Fruit fly (Drosophila melanogaster) whole organism, embryonic: ENCODE data around the gene CG6470.
A peak's percentile ranks its signal among the peaks of the same experiment; 100 is the strongest.

ENCODE experiments used
- ATbp ChIP-seq: fragments of 200-800 bp; sonication (Bioruptor generic); optimal IDR thresholded peaks from 2 replicates; lab custom pipeline; 2017; ENCODE audit warnings: missing biosample characterization, mild to moderate bottlenecking, missing genetic modification characterization, missing genetic modification reagents
- BEAF-32 ChIP-seq: fragments of 200-800 bp; sonication (Bioruptor generic); optimal IDR thresholded peaks from 3 replicates; lab custom pipeline; 2017; ENCODE audit warnings: missing biosample characterization, missing genetic modification characterization, mild to moderate bottlenecking, moderate library complexity, missing genetic modification reagents
- Bdp1 ChIP-seq: fragments of 200-800 bp; sonication (Bioruptor generic); optimal IDR thresholded peaks from 3 replicates; lab custom pipeline; 2016; ENCODE audit warnings: missing biosample characterization, missing genetic modification characterization
- Bgb ChIP-seq: fragments of 200-800 bp; sonication (Bioruptor generic); IDR thresholded peaks from 2 replicates; pipeline ENCODE4 v1.3.6; 2022; ENCODE audit warnings: missing biosample characterization, missing genetic modification characterization; ENCODE audit not compliant: partially characterized antibody
- BtbVII ChIP-seq: fragments of 200-800 bp; sonication (Bioruptor generic); optimal IDR thresholded peaks from 3 replicates; lab custom pipeline; 2017; ENCODE audit warnings: missing biosample characterization, mild to moderate bottlenecking, missing genetic modification characterization
- CG10321 ChIP-seq: fragments of 200-800 bp; sonication (Bioruptor generic); IDR thresholded peaks from 2 replicates; pipeline ENCODE4 v1.3.6; 2022; ENCODE audit warnings: missing biosample characterization, missing genetic modification characterization
- CG1233 ChIP-seq: fragments of 200-800 bp; sonication (Bioruptor generic); optimal IDR thresholded peaks from 4 replicates; lab custom pipeline; 2018; ENCODE audit warnings: missing biosample characterization, mild to moderate bottlenecking, missing genetic modification characterization
- CG13123 ChIP-seq: fragments of 200-800 bp; sonication (Bioruptor generic); optimal IDR thresholded peaks from 2 replicates; lab custom pipeline; 2016; ENCODE audit warnings: missing biosample characterization, missing genetic modification characterization
- CG13287 ChIP-seq: fragments of 200-800 bp; sonication (Bioruptor generic); IDR thresholded peaks from 2 replicates; pipeline ENCODE4 v1.3.6; 2022; ENCODE audit warnings: missing biosample characterization, missing genetic modification characterization; ENCODE audit not compliant: partially characterized antibody
- CG13296 ChIP-seq: fragments of 200-800 bp; sonication (Bioruptor generic); optimal IDR thresholded peaks from 3 replicates; lab custom pipeline; 2018; ENCODE audit warnings: missing biosample characterization, mild to moderate bottlenecking, missing genetic modification characterization
- CG17802 ChIP-seq: fragments of 200-800 bp; sonication (Bioruptor generic); optimal IDR thresholded peaks from 2 replicates; lab custom pipeline; 2018; ENCODE audit warnings: missing biosample characterization, mild to moderate bottlenecking, missing genetic modification characterization, moderate library complexity
- CG2202 ChIP-seq: fragments of 200-800 bp; sonication (Bioruptor generic); optimal IDR thresholded peaks from 2 replicates; lab custom pipeline; 2018; ENCODE audit warnings: missing biosample characterization, mild to moderate bottlenecking, missing genetic modification characterization
- CG33557 ChIP-seq: fragments of 200-800 bp; sonication (Bioruptor generic); optimal IDR thresholded peaks from 2 replicates; lab custom pipeline; 2019; ENCODE audit warnings: missing biosample characterization, mild to moderate bottlenecking, missing genetic modification characterization, moderate library complexity
- CG42726 ChIP-seq: fragments of 200-800 bp; sonication (Bioruptor generic); IDR thresholded peaks from 2 replicates; pipeline ENCODE4 v1.3.6; 2022; ENCODE audit warnings: missing biosample characterization, missing genetic modification characterization; ENCODE audit not compliant: partially characterized antibody
- CG5953 ChIP-seq: fragments of 200-800 bp; sonication (Bioruptor generic); IDR thresholded peaks from 2 replicates; pipeline ENCODE4 v1.3.6; 2022; ENCODE audit warnings: missing biosample characterization, missing genetic modification characterization
- CG6272 ChIP-seq: fragments of 200-800 bp; sonication (Bioruptor generic); IDR thresholded peaks from 2 replicates; pipeline ENCODE4 v1.3.6; 2022; ENCODE audit warnings: missing biosample characterization, missing genetic modification characterization
- CG7372 ChIP-seq: fragments of 200-800 bp; sonication (Bioruptor generic); IDR thresholded peaks from 2 replicates; pipeline ENCODE4 v1.3.6; 2022; ENCODE audit warnings: missing biosample characterization, missing genetic modification characterization
- CG8359 ChIP-seq: fragments of 200-800 bp; sonication (Bioruptor generic); optimal IDR thresholded peaks from 2 replicates; lab custom pipeline; 2017; ENCODE audit warnings: missing biosample characterization, mild to moderate bottlenecking, missing genetic modification characterization, borderline replicate concordance
- CG8388 ChIP-seq: fragments of 200-800 bp; sonication (Bioruptor generic); optimal IDR thresholded peaks from 2 replicates; lab custom pipeline; 2019; ENCODE audit warnings: missing biosample characterization, mild to moderate bottlenecking, missing genetic modification characterization, moderate library complexity
- CG9817 ChIP-seq: fragments of 200-800 bp; sonication (Bioruptor generic); optimal IDR thresholded peaks from 2 replicates; lab custom pipeline; 2018; ENCODE audit warnings: missing biosample characterization, mild to moderate bottlenecking, missing genetic modification characterization, moderate library complexity
- CG9932 ChIP-seq: fragments of 200-800 bp; sonication (Bioruptor generic); IDR thresholded peaks from 2 replicates; pipeline ENCODE4 v1.3.6; 2022; ENCODE audit warnings: missing biosample characterization, missing genetic modification characterization
- Dad ChIP-seq: fragments of 200-800 bp; sonication (Bioruptor generic); optimal IDR thresholded peaks from 3 replicates; lab custom pipeline; 2016; ENCODE audit warnings: missing biosample characterization, missing genetic modification characterization
- Dfd ChIP-seq, 2 experiments: fragments of >200 bp; optimal IDR thresholded peaks; 2 replicates each; lab custom pipeline; 2017; ENCODE audit warnings: missing biosample characterization in 2 of 2, missing genetic modification characterization in 2 of 2
- Doc3 ChIP-seq: fragments of 200-800 bp; sonication (Bioruptor generic); IDR thresholded peaks from 3 replicates; pipeline ENCODE4 v1.3.6; 2022; ENCODE audit warnings: missing biosample characterization, missing genetic modification characterization; ENCODE audit not compliant: partially characterized antibody
- Drgx ChIP-seq: fragments of 200-800 bp; sonication (Bioruptor generic); IDR thresholded peaks from 2 replicates; pipeline ENCODE4 v1.3.6; 2022; ENCODE audit warnings: missing biosample characterization, missing genetic modification characterization
- E2f1 ChIP-seq: fragments of 200-800 bp; sonication (Bioruptor generic); IDR thresholded peaks from 2 replicates; pipeline ENCODE4 v1.3.6; 2022; ENCODE audit warnings: missing biosample characterization, missing genetic modification characterization
- E2f2 ChIP-seq: fragments of 200-800 bp; sonication (Bioruptor generic); IDR thresholded peaks from 2 replicates; pipeline ENCODE4 v1.3.6; 2022; ENCODE audit warnings: missing biosample characterization, missing genetic modification characterization
- Eip74EF ChIP-seq, 2 experiments: fragments of 200-800 bp in 1 of 2; fragments of >200 bp in 1 of 2; sonication (Bioruptor generic) in 1 of 2; optimal IDR thresholded peaks; 2 replicates each; lab custom pipeline; 2017 to 2019; ENCODE audit warnings: missing biosample characterization in 2 of 2, missing genetic modification characterization in 2 of 2, mild to moderate bottlenecking in 1 of 2, moderate library complexity in 1 of 2
- Hey ChIP-seq: fragments of 200-800 bp; sonication (Bioruptor generic); optimal IDR thresholded peaks from 3 replicates; lab custom pipeline; 2018; ENCODE audit warnings: missing biosample characterization, mild to moderate bottlenecking, missing genetic modification characterization
- HmgD ChIP-seq: fragments of 200-800 bp; sonication (Bioruptor generic); optimal IDR thresholded peaks from 3 replicates; lab custom pipeline; 2016; ENCODE audit warnings: missing biosample characterization, missing genetic modification characterization
- MESR4 ChIP-seq: fragments of 200-800 bp; sonication (Bioruptor generic); optimal IDR thresholded peaks from 2 replicates; lab custom pipeline; 2018; ENCODE audit warnings: missing biosample characterization, mild to moderate bottlenecking, missing genetic modification characterization, moderate library complexity
- Ravus ChIP-seq: fragments of 200-800 bp; sonication (Bioruptor generic); IDR thresholded peaks from 2 replicates; pipeline ENCODE4 v1.3.6; 2022; ENCODE audit warnings: missing biosample characterization, missing genetic modification characterization
- ab ChIP-seq: fragments of 200-800 bp; sonication (Bioruptor generic); optimal IDR thresholded peaks from 2 replicates; lab custom pipeline; 2016; ENCODE audit warnings: missing biosample characterization, missing genetic modification characterization
- ase ChIP-seq: fragments of 200-800 bp; sonication (Bioruptor generic); IDR thresholded peaks from 3 replicates; pipeline ENCODE4 v1.3.6; 2022; ENCODE audit warnings: missing biosample characterization, missing genetic modification characterization
- cad ChIP-seq: fragments of >200 bp; optimal IDR thresholded peaks from 2 replicates; lab custom pipeline; 2017; ENCODE audit warnings: missing biosample characterization, missing genetic modification characterization
- chif ChIP-seq, 2 experiments: fragments of 200-800 bp; sonication (Bioruptor generic); optimal IDR thresholded peaks; 3 replicates each; lab custom pipeline; 2016; ENCODE audit warnings: missing biosample characterization in 2 of 2, missing genetic modification characterization in 2 of 2
- gce ChIP-seq: fragments of 200-800 bp; sonication (Bioruptor generic); IDR thresholded peaks from 3 replicates; pipeline ENCODE4 v1.3.6; 2022; ENCODE audit warnings: missing biosample characterization, missing genetic modification characterization
- jing ChIP-seq: fragments of 200-800 bp; sonication (Bioruptor generic); optimal IDR thresholded peaks from 2 replicates; lab custom pipeline; 2018; ENCODE audit warnings: missing biosample characterization, mild to moderate bottlenecking, missing genetic modification characterization
- jumu ChIP-seq: fragments of 200-800 bp; sonication (Bioruptor generic); optimal IDR thresholded peaks from 3 replicates; lab custom pipeline; 2016; ENCODE audit warnings: missing biosample characterization, missing genetic modification characterization
- lmd ChIP-seq: fragments of 200-800 bp; sonication (Bioruptor generic); IDR thresholded peaks from 2 replicates; pipeline ENCODE4 v1.3.6; 2022; ENCODE audit warnings: missing biosample characterization, missing genetic modification characterization
- nerfin-1 ChIP-seq: fragments of 200-800 bp; sonication (Bioruptor generic); optimal IDR thresholded peaks from 3 replicates; lab custom pipeline; 2019; ENCODE audit warnings: missing biosample characterization, mild to moderate bottlenecking, missing genetic modification characterization, moderate library complexity
- org-1 ChIP-seq: fragments of 200-800 bp; sonication (Bioruptor generic); optimal IDR thresholded peaks from 2 replicates; lab custom pipeline; 2017; ENCODE audit warnings: missing biosample characterization, missing genetic modification characterization
- pita ChIP-seq: fragments of 200-800 bp; sonication (Bioruptor generic); optimal IDR thresholded peaks from 2 replicates; lab custom pipeline; 2017; ENCODE audit warnings: missing biosample characterization, mild to moderate bottlenecking, missing genetic modification characterization
- pum ChIP-seq: fragments of 200-800 bp; sonication (Bioruptor generic); optimal IDR thresholded peaks from 2 replicates; lab custom pipeline; 2016; ENCODE audit warnings: missing biosample characterization, missing genetic modification characterization
- so ChIP-seq: fragments of 200-800 bp; sonication (Bioruptor generic); IDR thresholded peaks from 3 replicates; pipeline ENCODE4 v1.3.6; 2022; ENCODE audit warnings: missing biosample characterization, missing genetic modification characterization
- unc-4 ChIP-seq: fragments of 200-800 bp; sonication (Bioruptor generic); IDR thresholded peaks from 2 replicates; pipeline ENCODE4 v1.3.6; 2022; ENCODE audit warnings: missing biosample characterization, missing genetic modification characterization; ENCODE audit not compliant: partially characterized antibody
- vnd ChIP-seq: fragments of 200-800 bp; sonication (Bioruptor generic); IDR thresholded peaks from 3 replicates; pipeline ENCODE4 v1.3.6; 2022; ENCODE audit warnings: missing biosample characterization, missing genetic modification characterization; ENCODE audit not compliant: partially characterized antibody
- wek ChIP-seq: fragments of 200-800 bp; sonication (Bioruptor generic); optimal IDR thresholded peaks from 3 replicates; lab custom pipeline; 2018; ENCODE audit warnings: missing biosample characterization, mild to moderate bottlenecking, missing genetic modification characterization, moderate library complexity

The CG6470 gene

DNA sequence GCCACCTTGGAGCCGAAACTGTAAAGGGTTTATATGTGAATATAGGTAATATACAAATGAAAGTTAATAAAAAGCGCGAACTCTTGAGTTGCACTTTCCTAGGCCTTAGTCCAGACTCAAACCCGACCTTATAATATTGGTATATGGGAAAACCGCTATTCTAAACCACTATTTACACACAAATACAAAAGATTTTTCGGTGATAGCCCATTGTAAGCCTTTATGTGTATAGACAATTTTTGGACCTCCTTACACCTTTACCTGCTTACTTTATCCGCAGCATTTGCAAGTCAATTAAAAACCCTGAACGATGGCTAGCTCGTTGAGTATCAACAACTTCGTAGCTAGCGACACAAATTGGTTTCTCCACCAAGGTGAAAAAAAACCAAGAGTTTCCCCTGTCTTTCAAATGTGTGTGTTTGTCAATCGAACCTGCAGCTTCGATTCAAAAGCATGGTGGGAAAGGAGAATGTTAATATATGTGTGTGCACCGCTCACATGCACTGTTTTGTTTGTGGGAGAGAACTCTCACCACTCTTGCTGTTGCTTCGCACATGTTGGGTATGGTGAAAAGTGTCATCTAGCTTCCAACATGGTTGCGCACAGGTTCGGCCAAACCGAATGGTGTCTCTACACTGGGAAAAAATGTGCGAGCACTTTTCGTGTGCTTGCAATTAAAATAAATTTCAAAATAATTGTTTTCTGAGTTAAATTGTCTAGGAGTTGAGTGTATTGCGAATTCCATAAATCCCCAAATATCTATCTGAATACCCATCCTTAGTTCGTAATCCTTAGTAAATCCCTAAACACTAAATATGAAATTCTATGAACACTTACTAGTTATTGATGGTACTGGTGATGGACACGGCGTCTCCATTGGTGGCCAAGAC is 7.8 kb downstream of the CG6470 start (continued):
- peak; percentile 25 for TF ChIP-seq pita
- TF ChIP-seq CG9817 (tag; lab: Kevin White, UChicago), result peak; percentile 15
- no peak for TF ChIP-seq vnd (GFP tag; lab: Robert Waterston, UW)
- peak; percentile 67 for TF ChIP-seq CG1233
- TF ChIP-seq CG10321 (GFP tag; lab: Robert Waterston, UW), result peak; percentile 37; the same call in 1 of the 2 replicates
- peak; percentile 68 for TF ChIP-seq CG8388 (GFP tag; lab: Kevin White, UChicago)
- TF ChIP-seq CG17802 (tag; lab: Kevin White, UChicago), result peak; percentile 43
- peak; percentile 52 for TF ChIP-seq CG2202 (tag; lab: Kevin White, UChicago)
- peak; percentile 44 for TF ChIP-seq Dad (GFP tag; lab: Kevin White, UChicago)
- no peak for TF ChIP-seq Bgb (GFP tag; lab: Robert Waterston, UW)
- peak; percentile 83 for TF ChIP-seq Drgx (GFP tag; lab: Robert Waterston, UW)
- peak; percentile 78 for TF ChIP-seq CG5953 (GFP tag; lab: Robert Waterston, UW)
- peak; percentile 43; the same call in 1 of the 2 replicates for TF ChIP-seq CG7372
- TF ChIP-seq CG33557 (GFP tag; lab: Kevin White, UChicago), result no peak
- peak; percentile 19 for TF ChIP-seq HmgD
- peak; percentile 31 for TF ChIP-seq jing
- TF ChIP-seq Bdp1 (GFP tag; lab: Kevin White, UChicago), result peak; percentile 26
- peak; percentile 78 for TF ChIP-seq BtbVII (GFP tag; lab: Kevin White, UChicago)
- TF ChIP-seq org-1 (GFP tag; lab: Kevin White, UChicago), result peak; percentile 71
- peak; percentile 10 for TF ChIP-seq nerfin-1 (tag; lab: Kevin White, UChicago)
- no peak for TF ChIP-seq CG6272
- no peak for TF ChIP-seq BEAF-32 (GFP tag; lab: Kevin White, UChicago)
- no peak for TF ChIP-seq Doc3 (GFP tag; lab: Robert Waterston, UW)
- peak; percentile 68 for TF ChIP-seq CG9932
- TF ChIP-seq unc-4 (GFP tag; lab: Robert Waterston, UW), result no peak
- TF ChIP-seq ase (GFP tag; lab: Robert Waterston, UW), result peak; percentile 80
- peak; percentile 37 for TF ChIP-seq CG8359
- peak; percentile 82 for TF ChIP-seq gce
- no peak for TF ChIP-seq Hey (tag; lab: Kevin White, UChicago)
- TF ChIP-seq wek (GFP tag; lab: Kevin White, UChicago), result peak; percentile 41
- peak; percentile 10 for TF ChIP-seq MESR4 (GFP tag; lab: Kevin White, UChicago)
- TF ChIP-seq E2f2 (GFP tag; lab: Robert Waterston, UW), result peak; percentile 55
- peak; percentile 60 for TF ChIP-seq CG13123 (GFP tag; lab: Kevin White, UChicago)
- peak; percentile 81 for TF ChIP-seq E2f1
- TF ChIP-seq CG13296 (GFP tag; lab: Kevin White, UChicago), result peak; percentile 50
- no peak for TF ChIP-seq CG13287 (GFP tag; lab: Robert Waterston, UW)
- TF ChIP-seq lmd (GFP tag; lab: Robert Waterston, UW), result peak; percentile 71
- no peak for TF ChIP-seq ab (GFP tag; lab: Kevin White, UChicago)
- peak; percentile 48; the same call in 1 of the 2 replicates for TF ChIP-seq Ravus (GFP tag; lab: Robert Waterston, UW)
- TF ChIP-seq so (GFP tag; lab: Robert Waterston, UW), result peak; percentile 85
- TF ChIP-seq chif (GFP tag; optimal IDR thresholded peaks at IDR 0.05; lab: Kevin White, UChicago), result peak; percentile 63 to 84
- TF ChIP-seq cad, result no peak
- TF ChIP-seq CG42726 (GFP tag; lab: Robert Waterston, UW), result no peak
- no peak for TF ChIP-seq Dfd (GFP tag; optimal IDR thresholded peaks at IDR 0.05; lab: Kevin White, UChicago)
- TF ChIP-seq ATbp, result peak; percentile 79
- peak; percentile 71 for TF ChIP-seq pum (GFP tag; lab: Kevin White, UChicago)
- peak; percentile 65 for TF ChIP-seq jumu
- peak in 1 of 2 experiments; percentile 58 for TF ChIP-seq Eip74EF (GFP tag; optimal IDR thresholded peaks at IDR 0.05; lab: Kevin White, UChicago)
